Worm (Caenorhabditis elegans) whole organism, mixed stage, embryonic: Measurements from ENCODE around the gene F35G12.5.

Experiments used
- M03D4.4 ChIP-seq: sonication (generic microtip); optimal IDR thresholded peaks from 2 replicates; lab custom pipeline; 2017; ENCODE audit warnings: mild to moderate bottlenecking, missing genetic modification characterization, missing compliant biosample characterization
- bed-3 ChIP-seq: fragments of 200-800 bp; sonication (Bioruptor generic); optimal IDR thresholded peaks from 3 replicates; lab custom pipeline; 2018; ENCODE audit warnings: mild to moderate bottlenecking, missing genetic modification characterization, moderate library complexity, missing compliant biosample characterization
- blmp-1 ChIP-seq: fragments of 150-350 bp; optimal IDR thresholded peaks from 2 replicates; lab custom pipeline; 2014; ENCODE audit warnings: missing biosample characterization, missing genetic modification characterization
- ceh-39 ChIP-seq: fragments of 150-350 bp; optimal IDR thresholded peaks from 2 replicates; lab custom pipeline; 2014; ENCODE audit warnings: missing biosample characterization, missing genetic modification characterization
- ceh-43 ChIP-seq: fragments of 200-800 bp; sonication (Bioruptor generic); optimal IDR thresholded peaks from 2 replicates; lab custom pipeline; 2018; ENCODE audit warnings: mild to moderate bottlenecking, missing genetic modification characterization, moderate library complexity, missing compliant biosample characterization
- ceh-83 ChIP-seq: fragments of 200-800 bp; sonication (Bioruptor generic); optimal IDR thresholded peaks from 2 replicates; lab custom pipeline; 2018; ENCODE audit warnings: mild to moderate bottlenecking, missing genetic modification characterization, missing compliant biosample characterization
- ces-1 ChIP-seq: fragments of 150-350 bp; optimal IDR thresholded peaks from 2 replicates; lab custom pipeline; 2014; ENCODE audit warnings: missing biosample characterization, missing genetic modification reagents, missing genetic modification characterization
- cnd-1 ChIP-seq: fragments of 200-800 bp; sonication (Bioruptor generic); optimal IDR thresholded peaks from 2 replicates; lab custom pipeline; 2018; ENCODE audit warnings: mild to moderate bottlenecking, missing genetic modification characterization, missing compliant biosample characterization
- drap-1 ChIP-seq: fragments of 200-800 bp; sonication (Bioruptor generic); optimal IDR thresholded peaks from 3 replicates; lab custom pipeline; 2018; ENCODE audit warnings: mild to moderate bottlenecking, missing genetic modification characterization, missing compliant biosample characterization
- elt-1 ChIP-seq: sonication (generic microtip); optimal IDR thresholded peaks from 2 replicates; lab custom pipeline; 2017; ENCODE audit warnings: missing genetic modification characterization, mild to moderate bottlenecking, missing compliant biosample characterization, antibody characterized with exemption, moderate library complexity, borderline replicate concordance; ENCODE audit not compliant: insufficient read depth
- elt-3 ChIP-seq: fragments of 150-350 bp; optimal IDR thresholded peaks from 2 replicates; lab custom pipeline; 2014; ENCODE audit warnings: missing biosample characterization, missing genetic modification characterization
- flh-1 ChIP-seq: fragments of 200-800 bp; sonication (Bioruptor generic); optimal IDR thresholded peaks from 2 replicates; lab custom pipeline; 2018; ENCODE audit warnings: mild to moderate bottlenecking, missing genetic modification characterization, moderate library complexity, missing compliant biosample characterization
- ham-2 ChIP-seq: fragments of 200-800 bp; sonication (Bioruptor generic); optimal IDR thresholded peaks from 2 replicates; lab custom pipeline; 2018; ENCODE audit warnings: mild to moderate bottlenecking, missing genetic modification characterization, missing compliant biosample characterization
- hlh-1 ChIP-seq: fragments of 150-350 bp; optimal IDR thresholded peaks from 2 replicates; lab custom pipeline; 2014; ENCODE audit warnings: missing biosample characterization, missing genetic modification reagents, missing genetic modification characterization
- lin-13 ChIP-seq: fragments of 150-350 bp; optimal IDR thresholded peaks from 2 replicates; lab custom pipeline; 2014; ENCODE audit warnings: missing biosample characterization, missing genetic modification characterization
- lin-32 ChIP-seq: fragments of 200-800 bp; sonication (Bioruptor generic); optimal IDR thresholded peaks from 2 replicates; lab custom pipeline; 2018; ENCODE audit warnings: mild to moderate bottlenecking, missing genetic modification characterization, missing compliant biosample characterization
- lsy-2 ChIP-seq: fragments of 150-350 bp; optimal IDR thresholded peaks from 2 replicates; lab custom pipeline; 2014; ENCODE audit warnings: missing biosample characterization, missing genetic modification characterization
- mab-5 ChIP-seq: fragments of 150-350 bp; optimal IDR thresholded peaks from 2 replicates; lab custom pipeline; 2014; ENCODE audit warnings: missing biosample characterization, missing genetic modification characterization
- mep-1 ChIP-seq: fragments of 150-350 bp; optimal IDR thresholded peaks from 2 replicates; lab custom pipeline; 2017; ENCODE audit warnings: missing biosample characterization, missing genetic modification reagents, missing genetic modification characterization, inconsistent platforms
- mls-2 ChIP-seq: sonication (generic microtip); optimal IDR thresholded peaks from 2 replicates; lab custom pipeline; 2016; ENCODE audit warnings: mild to moderate bottlenecking, missing genetic modification characterization, moderate library complexity, missing compliant biosample characterization
- nhr-12 ChIP-seq: fragments of 150-350 bp; optimal IDR thresholded peaks from 2 replicates; lab custom pipeline; 2014; ENCODE audit warnings: missing biosample characterization, missing genetic modification characterization
- nhr-2 ChIP-seq: fragments of 150-350 bp; optimal IDR thresholded peaks from 2 replicates; lab custom pipeline; 2014; ENCODE audit warnings: missing biosample characterization, missing genetic modification characterization
- nhr-237 ChIP-seq: fragments of 150-350 bp; optimal IDR thresholded peaks from 2 replicates; lab custom pipeline; 2014; ENCODE audit warnings: missing biosample characterization, missing genetic modification characterization
- nhr-28 ChIP-seq: fragments of 150-350 bp; optimal IDR thresholded peaks from 2 replicates; lab custom pipeline; 2014; ENCODE audit warnings: missing biosample characterization, missing genetic modification characterization
- nhr-76 ChIP-seq: sonication (generic microtip); optimal IDR thresholded peaks from 2 replicates; lab custom pipeline; 2017; ENCODE audit warnings: missing biosample characterization, missing genetic modification characterization
- pha-4 ChIP-seq: fragments of 150-350 bp; optimal IDR thresholded peaks from 2 replicates; lab custom pipeline; 2018; ENCODE audit warnings: missing biosample characterization, missing genetic modification reagents, missing genetic modification characterization
- sem-2 ChIP-seq: fragments of 200-800 bp; sonication (Bioruptor generic); optimal IDR thresholded peaks from 2 replicates; lab custom pipeline; 2018; ENCODE audit warnings: mild to moderate bottlenecking, missing genetic modification characterization, missing compliant biosample characterization
- snpc-4 ChIP-seq: fragments of 150-350 bp; optimal IDR thresholded peaks from 2 replicates; lab custom pipeline; 2014; ENCODE audit warnings: missing biosample characterization, missing genetic modification characterization
- sptf-1 ChIP-seq: sonication (generic microtip); optimal IDR thresholded peaks from 2 replicates; lab custom pipeline; 2017; ENCODE audit warnings: mild to moderate bottlenecking, missing genetic modification characterization, moderate library complexity, missing compliant biosample characterization
- tbx-8 ChIP-seq: fragments of 200-800 bp; sonication (Bioruptor generic); optimal IDR thresholded peaks from 2 replicates; lab custom pipeline; 2018; ENCODE audit warnings: mild to moderate bottlenecking, missing genetic modification characterization, moderate library complexity, missing compliant biosample characterization
- unc-120 ChIP-seq: sonication (generic microtip); optimal IDR thresholded peaks from 2 replicates; lab custom pipeline; 2017; ENCODE audit warnings: missing genetic modification characterization, missing compliant biosample characterization; ENCODE audit not compliant: poor library complexity, severe bottlenecking
- unc-39 ChIP-seq: fragments of 150-350 bp; optimal IDR thresholded peaks from 2 replicates; lab custom pipeline; 2014; ENCODE audit warnings: missing biosample characterization, missing genetic modification characterization
- unc-62 ChIP-seq: fragments of 150-350 bp; optimal IDR thresholded peaks from 2 replicates; lab custom pipeline; 2014; ENCODE audit warnings: missing biosample characterization, missing genetic modification reagents, missing genetic modification characterization
- zip-8 ChIP-seq: fragments of 150-350 bp; optimal IDR thresholded peaks from 2 replicates; lab custom pipeline; 2014; ENCODE audit warnings: missing biosample characterization, missing genetic modification characterization
- ztf-11 ChIP-seq: fragments of 150-350 bp; optimal IDR thresholded peaks from 2 replicates; lab custom pipeline; 2014; ENCODE audit warnings: missing biosample characterization, missing genetic modification characterization

F35G12.5 gene

ce11 chrIII:4584068-4584566, at the start of gene F35G12.5:
Gene F35G12.5, plus strand, starts transcription at chrIII:4584118.
- no peak for TF ChIP-seq mep-1
- no peak for TF ChIP-seq tbx-8 (GFP tag; lab: Kevin White, UChicago)
- no peak for TF ChIP-seq nhr-28 (tag; lab: Kevin White, UChicago)
- TF ChIP-seq blmp-1 (tag; lab: Kevin White, UChicago): no peak
- no peak for TF ChIP-seq ceh-39 (tag; lab: Kevin White, UChicago)
- no peak for TF ChIP-seq unc-120 (tag; lab: Kevin White, UChicago)
- no peak for TF ChIP-seq unc-62 (GFP tag; lab: Kevin White, UChicago)
- no peak for TF ChIP-seq lin-32 (GFP tag; lab: Kevin White, UChicago)
- TF ChIP-seq lin-13 (tag; lab: Kevin White, UChicago): no peak
- no peak for TF ChIP-seq zip-8 (tag; lab: Kevin White, UChicago)
- no peak for TF ChIP-seq ham-2 (GFP tag; lab: Kevin White, UChicago)
- TF ChIP-seq snpc-4 (tag; lab: Kevin White, UChicago): no peak
- no peak for TF ChIP-seq ztf-11 (tag; lab: Kevin White, UChicago)

- TF ChIP-seq unc-39 (tag; lab: Kevin White, UChicago) (no peak), blmp-1 (tag; lab: Kevin White, UChicago) (no peak)
- TF ChIP-seq, all 35 proteins: peak for 0
Observed at ce11 chrIII:4540604-4541003, 43.3 kb upstream of the F35G12.5 start, which contains the start of gene ugt-62. Gene ugt-62, minus strand, starts transcription at chrIII:4540623.

ce11 chrIII:4542362-4542931, 41.5 kb upstream of the F35G12.5 start, which contains the start of the genes mrps-34 and cisd-3.1:
Gene mrps-34, minus strand, starts transcription at chrIII:4542452.
Gene cisd-3.1, plus strand, starts transcription at chrIII:4542881.
- TF ChIP-seq elt-3 (tag; lab: Kevin White, UChicago) (no peak), unc-62 (GFP tag; lab: Kevin White, UChicago) (no peak), snpc-4 (tag; lab: Kevin White, UChicago) (no peak), elt-1 (tag; lab: Kevin White, UChicago) (no peak), drap-1 (GFP tag; lab: Kevin White, UChicago) (no peak), sem-2 (no peak), M03D4.4 (tag; lab: Kevin White, UChicago) (peak; percentile 57), blmp-1 (tag; lab: Kevin White, UChicago) (peak; percentile 23), cnd-1 (tag; lab: Kevin White, UChicago) (peak; percentile 12), nhr-28 (tag; lab: Kevin White, UChicago) (no peak), flh-1 (GFP tag; lab: Kevin White, UChicago) (no peak), ham-2 (GFP tag; lab: Kevin White, UChicago) (no peak), pha-4 (tag; lab: Kevin White, UChicago) (no peak), nhr-237 (tag; lab: Kevin White, UChicago) (no peak), ceh-39 (tag; lab: Kevin White, UChicago) (no peak), ztf-11 (tag; lab: Kevin White, UChicago) (no peak), hlh-1 (tag; lab: Kevin White, UChicago) (peak; percentile 18), unc-39 (tag; lab: Kevin White, UChicago) (no peak), mab-5 (tag; lab: Kevin White, UChicago) (peak; percentile 16), lin-13 (tag; lab: Kevin White, UChicago) (no peak), zip-8 (tag; lab: Kevin White, UChicago) (no peak), lsy-2 (tag; lab: Kevin White, UChicago) (peak; percentile 47), mls-2 (tag; lab: Kevin White, UChicago) (peak; percentile 32), mep-1 (peak; percentile 26), ceh-83 (no peak), unc-120 (tag; lab: Kevin White, UChicago) (peak; percentile 6), sptf-1 (tag; lab: Kevin White, UChicago) (peak; percentile 58), bed-3 (no peak), lin-32 (GFP tag; lab: Kevin White, UChicago) (no peak), nhr-2 (no peak), nhr-76 (tag; lab: Kevin White, UChicago) (no peak), ces-1 (GFP tag; lab: Kevin White, UChicago) (no peak), tbx-8 (GFP tag; lab: Kevin White, UChicago) (no peak), nhr-12 (tag; lab: Kevin White, UChicago) (no peak), ceh-43 (GFP tag; lab: Kevin White, UChicago) (peak; percentile 58)
